Worm (Caenorhabditis elegans) whole organism, L3 larva: ENCODE results near the gene nlt-1.

Experiments
- fkh-10 ChIP-seq: sonication (generic microtip); optimal IDR thresholded peaks from 2 replicates; lab custom pipeline; 2017; ENCODE audit warnings: missing biosample characterization, missing genetic modification reagents, missing genetic modification characterization
- lin-15B ChIP-seq: fragments of 150-350 bp; optimal IDR thresholded peaks from 2 replicates; lab custom pipeline; 2014; ENCODE audit warnings: missing biosample characterization, missing genetic modification characterization
- nhr-77 ChIP-seq: fragments of 150-350 bp; optimal IDR thresholded peaks from 2 replicates; lab custom pipeline; 2014; ENCODE audit warnings: missing biosample characterization, missing genetic modification characterization

DNA sequence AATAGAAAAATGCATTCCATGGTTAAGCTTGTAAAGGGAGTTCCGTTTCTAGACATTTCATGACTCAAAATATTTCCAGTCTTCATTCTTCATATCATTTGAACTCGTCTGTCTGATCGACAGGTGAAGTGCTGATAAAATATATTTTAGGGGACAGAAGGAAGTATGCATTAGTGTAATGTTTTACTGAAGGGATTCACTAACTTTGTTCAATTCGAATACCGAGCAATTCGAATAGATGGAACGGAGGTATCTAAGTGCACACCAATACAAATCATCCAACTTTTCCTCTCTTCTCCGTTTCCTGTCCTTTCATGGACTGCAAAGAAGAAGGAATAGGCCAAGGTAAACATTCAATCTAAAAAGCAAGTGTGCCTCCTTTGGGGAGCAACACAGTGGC is 37.1 kb downstream of the nlt-1 start:
- TF ChIP-seq fkh-10, result no peak
- no peak for TF ChIP-seq nhr-77 (tag; lab: Kevin White, UChicago)
- TF ChIP-seq lin-15B (tag; lab: Kevin White, UChicago), result no peak
